Fruit fly (Drosophila melanogaster): ENCODE measurements around the gene Sh3beta.

Gene Sh3beta

dm6 chr3L:7367798-7368678 lies 1.0 kb downstream of the Sh3beta start (continued):
- TF ChIP-seq D (optimal IDR thresholded peaks at IDR 0.05) = peak; percentile 84
- no peak for TF ChIP-seq D (GFP tag; optimal IDR thresholded peaks at IDR 0.05)
- TF ChIP-seq fd96Cb (tag; optimal IDR thresholded peaks at IDR 0.05) = peak; percentile 29
- TF ChIP-seq CG8924 (tag; optimal IDR thresholded peaks at IDR 0.05) = peak; percentile 42
- TF ChIP-seq CG31224 (GFP tag; IDR thresholded peaks at IDR 0.05) = peak; percentile 33; the same call in 1 of the 2 replicates
- TF ChIP-seq Med (GFP tag) = peak; percentile 90
- TF ChIP-seq Sry-β (GFP tag; optimal IDR thresholded peaks at IDR 0.05) = no peak
- TF ChIP-seq CG14441 (GFP tag; IDR thresholded peaks at IDR 0.05) = no peak
- no peak for TF ChIP-seq scrt (GFP tag; optimal IDR thresholded peaks at IDR 0.05)
- peak; percentile 16 for TF ChIP-seq Blimp-1 (GFP tag; optimal IDR thresholded peaks at IDR 0.05)
- TF ChIP-seq sug (tag; optimal IDR thresholded peaks at IDR 0.05) = peak; percentile 94
- TF ChIP-seq Bdp1 (GFP tag; optimal IDR thresholded peaks at IDR 0.05) = no peak
- peak; percentile 89 for TF ChIP-seq kay (GFP tag; optimal IDR thresholded peaks at IDR 0.05)
- no peak for TF ChIP-seq CG31388 (GFP tag; optimal IDR thresholded peaks at IDR 0.05)
- TF ChIP-seq CG15479 (GFP tag; optimal IDR thresholded peaks at IDR 0.05) = peak; percentile 6
- peak; percentile 24 for TF ChIP-seq CG10979 (tag; optimal IDR thresholded peaks at IDR 0.05)
- TF ChIP-seq HmgD (GFP tag; optimal IDR thresholded peaks at IDR 0.05) = peak; percentile 7
- TF ChIP-seq Hr51 (GFP tag; optimal IDR thresholded peaks at IDR 0.05) = peak in 1 of 2 experiments; percentile 40
- peak; percentile 65 for TF ChIP-seq Rfx (GFP tag; IDR thresholded peaks at IDR 0.05)
- TF ChIP-seq dysf (GFP tag; IDR thresholded peaks at IDR 0.05) = 0 out of 3 replicates have a peak, but pooled peaks have one; percentile 49
- 0 out of 2 replicates have a peak, but pooled peaks have one; percentile 31 for TF ChIP-seq GATAe (GFP tag; conservative IDR thresholded peaks at IDR 0.05)
- peak; percentile 19 for TF ChIP-seq Sry-δ (GFP tag; optimal IDR thresholded peaks at IDR 0.05)
- peak; percentile 11 to 92 for TF ChIP-seq insv (GFP tag; optimal IDR thresholded peaks at IDR 0.05)
- TF ChIP-seq phol (tag; optimal IDR thresholded peaks at IDR 0.05) = peak; percentile 40
- no peak for TF ChIP-seq dimm (GFP tag; IDR thresholded peaks at IDR 0.05)
- TF ChIP-seq vvl (GFP tag; IDR thresholded peaks at IDR 0.05) = peak; percentile 49
- TF ChIP-seq nom (GFP tag; optimal IDR thresholded peaks at IDR 0.05) = peak; percentile 18
- peak; percentile 22 for TF ChIP-seq CG9727 (GFP tag; optimal IDR thresholded peaks at IDR 0.05)
- peak; percentile 57; the same call in 1 of the 2 replicates for TF ChIP-seq CG5953 (GFP tag; IDR thresholded peaks at IDR 0.05)
- peak; percentile 35 for TF ChIP-seq Xbp1 (GFP tag; optimal IDR thresholded peaks at IDR 0.05)
- TF ChIP-seq Nf-YC (tag; optimal IDR thresholded peaks at IDR 0.05) = peak; percentile 31
- TF ChIP-seq stc (GFP tag; IDR thresholded peaks at IDR 0.05) = 0 out of 2 replicates have a peak, but pooled peaks have one; percentile 38
- peak; percentile 68 for TF ChIP-seq CG3281 (GFP tag; optimal IDR thresholded peaks at IDR 0.05)
- TF ChIP-seq CG7963 (GFP tag; IDR thresholded peaks at IDR 0.05; ENCODE audit: partially characterized antibody) = no peak
- peak; percentile 48 for TF ChIP-seq CG12769 (tag; optimal IDR thresholded peaks at IDR 0.05)
- TF ChIP-seq trh (GFP tag; optimal IDR thresholded peaks at IDR 0.05) = no peak
- TF ChIP-seq CG12659 (GFP tag; optimal IDR thresholded peaks at IDR 0.05) = peak; percentile 2
- TF ChIP-seq Xrp1 (GFP tag; IDR thresholded peaks at IDR 0.05) = peak; percentile 47; the same call in 1 of the 2 replicates
- peak; percentile 27 for TF ChIP-seq bcd (GFP tag; optimal IDR thresholded peaks at IDR 0.05)
- TF ChIP-seq chinmo (GFP tag; IDR thresholded peaks at IDR 0.05; ENCODE audit: partially characterized antibody) = peak; percentile 81; the same call in 2 of the 4 replicates
- peak; percentile 30 for TF ChIP-seq lbe (GFP tag; optimal IDR thresholded peaks at IDR 0.05)
- peak; percentile 22 for TF ChIP-seq CG7556 (GFP tag; optimal IDR thresholded peaks at IDR 0.05)
- peak; percentile 0 for TF ChIP-seq BEAF-32 (GFP tag; optimal IDR thresholded peaks at IDR 0.05)
- TF ChIP-seq ems (GFP tag; optimal IDR thresholded peaks at IDR 0.05) = peak; percentile 31
- no peak for TF ChIP-seq Hr39 (optimal IDR thresholded peaks at IDR 0.05)
- peak; percentile 47; the same call in 1 of the 3 replicates for TF ChIP-seq CG34422 (GFP tag; IDR thresholded peaks at IDR 0.05)
- TF ChIP-seq row (GFP tag; IDR thresholded peaks at IDR 0.05) = peak; percentile 15; the same call in 1 of the 3 replicates
- peak; percentile 57 for TF ChIP-seq HHEX (GFP tag; optimal IDR thresholded peaks at IDR 0.05)
